Worm (Caenorhabditis elegans) whole organism, mixed stage, embryonic: ENCODE measurements around the gene scl-9.

Experiments used
- nhr-28 ChIP-seq: fragments of 150-350 bp; optimal IDR thresholded peaks from 2 replicates; lab custom pipeline; 2014; ENCODE audit warnings: missing biosample characterization, missing genetic modification characterization
- ztf-11 ChIP-seq: fragments of 150-350 bp; optimal IDR thresholded peaks from 2 replicates; lab custom pipeline; 2014; ENCODE audit warnings: missing biosample characterization, missing genetic modification characterization

DNA sequence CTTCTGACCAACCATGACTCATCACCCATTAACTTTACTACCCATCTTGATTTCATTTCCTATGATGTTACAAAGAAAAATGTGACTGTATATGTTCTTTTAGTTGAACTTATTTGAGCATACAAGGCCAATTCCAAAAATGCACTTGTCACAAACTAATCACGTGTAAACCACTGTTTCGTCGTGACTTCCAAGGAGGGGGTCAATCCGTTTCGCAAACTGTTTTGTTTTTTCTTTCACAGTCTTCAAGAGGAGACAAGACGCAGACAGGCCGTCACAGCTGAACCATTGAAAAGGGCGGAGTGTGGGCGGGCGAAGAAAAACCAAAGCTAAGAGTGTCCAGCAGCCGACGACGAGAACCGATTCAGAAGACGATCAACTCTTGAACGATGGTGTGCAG is 32.2 kb downstream of the scl-9 start, which contains the start of gene C39E9.8:
- no peak for TF ChIP-seq nhr-28 (tag; lab: Kevin White, UChicago)
- no peak for TF ChIP-seq ztf-11 (tag; lab: Kevin White, UChicago)
